Fruit fly (Drosophila melanogaster) whole organism, embryonic: ENCODE data around the gene Hsdl2.

Experiments used
- ATbp ChIP-seq: fragments of 200-800 bp; sonication (Bioruptor generic); optimal IDR thresholded peaks from 2 replicates; lab custom pipeline; 2017; ENCODE audit warnings: missing biosample characterization, mild to moderate bottlenecking, missing genetic modification characterization, missing genetic modification reagents
- CG10147 ChIP-seq: fragments of 200-800 bp; sonication (Bioruptor generic); optimal IDR thresholded peaks from 2 replicates; lab custom pipeline; 2019; ENCODE audit warnings: missing biosample characterization, mild to moderate bottlenecking, missing genetic modification characterization, moderate library complexity
- CG10267 ChIP-seq: fragments of 200-800 bp; sonication (Bioruptor generic); optimal IDR thresholded peaks from 2 replicates; lab custom pipeline; 2018; ENCODE audit warnings: missing biosample characterization, mild to moderate bottlenecking, missing genetic modification characterization, moderate library complexity
- CG10431 ChIP-seq: fragments of 200-800 bp; sonication (Bioruptor generic); optimal IDR thresholded peaks from 3 replicates; lab custom pipeline; 2018; ENCODE audit warnings: missing biosample characterization, mild to moderate bottlenecking, missing genetic modification characterization
- CG11398 ChIP-seq: fragments of 200-800 bp; sonication (Bioruptor generic); optimal IDR thresholded peaks from 2 replicates; lab custom pipeline; 2016; ENCODE audit warnings: missing biosample characterization, missing genetic modification characterization
- CG12236 ChIP-seq: fragments of 200-800 bp; sonication (Bioruptor generic); optimal IDR thresholded peaks from 2 replicates; lab custom pipeline; 2016; ENCODE audit warnings: missing biosample characterization, missing genetic modification characterization
- CG13624 ChIP-seq: fragments of 200-800 bp; sonication (Bioruptor generic); optimal IDR thresholded peaks from 2 replicates; lab custom pipeline; 2016; ENCODE audit warnings: missing biosample characterization, missing genetic modification characterization
- CG13894 ChIP-seq: fragments of 200-800 bp; sonication (Bioruptor generic); optimal IDR thresholded peaks from 3 replicates; lab custom pipeline; 2018; ENCODE audit warnings: missing biosample characterization, mild to moderate bottlenecking, missing genetic modification characterization, moderate library complexity
- CG14860 ChIP-seq: fragments of 200-800 bp; sonication (Bioruptor generic); IDR thresholded peaks from 3 replicates; pipeline ENCODE4 v1.3.6; 2022; ENCODE audit warnings: missing biosample characterization, missing genetic modification characterization; ENCODE audit not compliant: partially characterized antibody
- CG17385 ChIP-seq: fragments of 200-800 bp; sonication (Bioruptor generic); optimal IDR thresholded peaks from 3 replicates; lab custom pipeline; 2018; ENCODE audit warnings: missing biosample characterization, mild to moderate bottlenecking, missing genetic modification characterization
- CG17912 ChIP-seq: fragments of 200-800 bp; sonication (Bioruptor generic); optimal IDR thresholded peaks from 2 replicates; lab custom pipeline; 2018; ENCODE audit warnings: missing biosample characterization, mild to moderate bottlenecking, missing genetic modification characterization
- CG1792 ChIP-seq: fragments of 200-800 bp; sonication (Bioruptor generic); optimal IDR thresholded peaks from 2 replicates; lab custom pipeline; 2016; ENCODE audit warnings: missing biosample characterization, missing genetic modification characterization
- CG2120 ChIP-seq: fragments of 200-800 bp; sonication (Bioruptor generic); optimal IDR thresholded peaks from 3 replicates; lab custom pipeline; 2016; ENCODE audit warnings: missing biosample characterization, missing genetic modification characterization
- CG2678 ChIP-seq: fragments of 200-800 bp; sonication (Bioruptor generic); optimal IDR thresholded peaks from 3 replicates; lab custom pipeline; 2019; ENCODE audit warnings: missing biosample characterization, mild to moderate bottlenecking, missing genetic modification characterization, moderate library complexity
- CG3065 ChIP-seq: fragments of 200-800 bp; sonication (Bioruptor generic); optimal IDR thresholded peaks from 2 replicates; lab custom pipeline; 2016; ENCODE audit warnings: missing biosample characterization, missing genetic modification characterization
- CG3163 ChIP-seq: fragments of 200-800 bp; sonication (Bioruptor generic); optimal IDR thresholded peaks from 3 replicates; lab custom pipeline; 2016; ENCODE audit warnings: missing biosample characterization, missing genetic modification characterization
- CG3847 ChIP-seq: fragments of 200-800 bp; sonication (Bioruptor generic); IDR thresholded peaks from 2 replicates; pipeline ENCODE4 v1.3.6; 2022; ENCODE audit warnings: missing biosample characterization, missing genetic modification characterization
- CG43689 ChIP-seq: fragments of 200-800 bp; sonication (Bioruptor generic); IDR thresholded peaks from 2 replicates; pipeline ENCODE4 v1.3.6; 2022; ENCODE audit warnings: missing biosample characterization, missing genetic modification characterization
- CG4820 ChIP-seq: fragments of 200-800 bp; sonication (Bioruptor generic); optimal IDR thresholded peaks from 3 replicates; lab custom pipeline; 2016; ENCODE audit warnings: missing biosample characterization, missing genetic modification characterization
- CG6254 ChIP-seq: fragments of 200-800 bp; sonication (Bioruptor generic); optimal IDR thresholded peaks from 3 replicates; lab custom pipeline; 2017; ENCODE audit warnings: mild to moderate bottlenecking, missing biosample characterization, missing genetic modification reagents, missing genetic modification characterization
- CG6654 ChIP-seq: fragments of 200-800 bp; sonication (Bioruptor generic); optimal IDR thresholded peaks from 2 replicates; lab custom pipeline; 2017; ENCODE audit warnings: missing biosample characterization, mild to moderate bottlenecking, missing genetic modification characterization
- CG7556 ChIP-seq: fragments of 200-800 bp; sonication (Bioruptor generic); optimal IDR thresholded peaks from 2 replicates; lab custom pipeline; 2017; ENCODE audit warnings: missing biosample characterization, mild to moderate bottlenecking, missing genetic modification characterization
- Doc2 ChIP-seq: fragments of 200-800 bp; sonication (Bioruptor generic); IDR thresholded peaks from 2 replicates; pipeline ENCODE4 v1.3.6; 2022; ENCODE audit warnings: missing biosample characterization, missing genetic modification characterization
- Dp ChIP-seq: fragments of 200-800 bp; sonication (Bioruptor generic); optimal IDR thresholded peaks from 2 replicates; lab custom pipeline; 2018; ENCODE audit warnings: missing biosample characterization, mild to moderate bottlenecking, missing genetic modification characterization, moderate library complexity
- Elba2 ChIP-seq: fragments of 200-800 bp; sonication (Bioruptor generic); optimal IDR thresholded peaks from 3 replicates; lab custom pipeline; 2016; ENCODE audit warnings: missing biosample characterization, missing genetic modification characterization
- MBD-R2 ChIP-seq: fragments of 200-800 bp; sonication (Bioruptor generic); IDR thresholded peaks from 2 replicates; pipeline ENCODE4 v1.3.6; 2022; ENCODE audit warnings: missing biosample characterization, missing genetic modification characterization
- Nf-YA ChIP-seq: fragments of 200-800 bp; sonication (Bioruptor generic); IDR thresholded peaks from 2 replicates; pipeline ENCODE4 v1.3.6; 2022; ENCODE audit warnings: missing biosample characterization, missing genetic modification characterization
- Nf-YC ChIP-seq: fragments of 200-800 bp; optimal IDR thresholded peaks from 3 replicates; lab custom pipeline; 2019; ENCODE audit warnings: missing biosample characterization, mild to moderate bottlenecking, missing genetic modification characterization, moderate library complexity
- Ptx1 ChIP-seq: fragments of 200-800 bp; sonication (Bioruptor generic); IDR thresholded peaks from 2 replicates; pipeline ENCODE4 v1.3.6; 2022; ENCODE audit warnings: missing biosample characterization, missing genetic modification characterization
- Side ChIP-seq: fragments of 200-800 bp; sonication (Bioruptor generic); optimal IDR thresholded peaks from 2 replicates; lab custom pipeline; 2016; ENCODE audit warnings: missing biosample characterization, missing genetic modification characterization
- Sin3A ChIP-seq: fragments of >200 bp; optimal IDR thresholded peaks from 2 replicates; lab custom pipeline; 2018
- Taf1 ChIP-seq: fragments of 200-800 bp; sonication (Bioruptor generic); IDR thresholded peaks from 2 replicates; pipeline ENCODE4 v1.3.6; 2022; ENCODE audit warnings: missing biosample characterization, missing genetic modification characterization
- Xbp1 ChIP-seq: fragments of 200-800 bp; sonication (Bioruptor generic); optimal IDR thresholded peaks from 3 replicates; lab custom pipeline; 2016; ENCODE audit warnings: missing biosample characterization, mild to moderate bottlenecking, missing genetic modification characterization
- Xrp1 ChIP-seq: fragments of 200-800 bp; sonication (Bioruptor generic); IDR thresholded peaks from 2 replicates; pipeline ENCODE4 v1.3.6; 2022; ENCODE audit warnings: missing biosample characterization, missing genetic modification characterization
- bab2 ChIP-seq: fragments of 200-800 bp; sonication (Bioruptor generic); optimal IDR thresholded peaks from 2 replicates; lab custom pipeline; 2016; ENCODE audit warnings: missing biosample characterization, missing genetic modification characterization
- bcd ChIP-seq: fragments of 200-800 bp; sonication (Bioruptor generic); optimal IDR thresholded peaks from 2 replicates; lab custom pipeline; 2017; ENCODE audit warnings: missing biosample characterization, mild to moderate bottlenecking, missing genetic modification characterization
- cas ChIP-seq: fragments of 200-800 bp; sonication (Bioruptor generic); IDR thresholded peaks from 2 replicates; pipeline ENCODE4 v1.3.6; 2022; ENCODE audit warnings: missing biosample characterization, missing genetic modification characterization
- chinmo ChIP-seq: fragments of 200-800 bp; sonication (Bioruptor generic); IDR thresholded peaks from 4 replicates; pipeline ENCODE4 v1.3.6; 2022; ENCODE audit warnings: missing biosample characterization, missing genetic modification characterization; ENCODE audit not compliant: partially characterized antibody
- chm ChIP-seq: fragments of 200-800 bp; sonication (Bioruptor generic); IDR thresholded peaks from 2 replicates; pipeline ENCODE4 v1.3.6; 2022; ENCODE audit warnings: missing biosample characterization, missing genetic modification characterization
- crp ChIP-seq, 2 experiments: fragments of 200-800 bp; sonication (Bioruptor generic); optimal IDR thresholded peaks; 2 replicates in 1 of 2; 3 replicates in 1 of 2; lab custom pipeline; 2017; ENCODE audit warnings: missing biosample characterization in 2 of 2, missing genetic modification characterization in 2 of 2, mild to moderate bottlenecking in 1 of 2, moderate library complexity in 1 of 2
- en ChIP-seq: fragments of 200-800 bp; sonication (Bioruptor generic); optimal IDR thresholded peaks from 2 replicates; lab custom pipeline; 2016; ENCODE audit warnings: missing biosample characterization, missing genetic modification characterization
- eve ChIP-seq, 2 experiments: fragments of >200 bp; optimal IDR thresholded peaks; 2 replicates each; lab custom pipeline; 2017; ENCODE audit warnings: missing biosample characterization in 2 of 2, missing genetic modification characterization in 2 of 2
- gcm ChIP-seq: fragments of 200-800 bp; sonication (Bioruptor generic); optimal IDR thresholded peaks from 2 replicates; lab custom pipeline; 2019; ENCODE audit warnings: missing biosample characterization, mild to moderate bottlenecking, missing genetic modification characterization, moderate library complexity
- lola ChIP-seq, 3 experiments: fragments of >200 bp in 2 of 3; fragments of 200-800 bp in 1 of 3; sonication (Bioruptor generic) in 1 of 3; optimal IDR thresholded peaks; 2 replicates each; lab custom pipeline; 2017 to 2019; ENCODE audit warnings: missing biosample characterization in 3 of 3, missing genetic modification characterization in 3 of 3, mild to moderate bottlenecking in 1 of 3, moderate library complexity in 1 of 3
- mld ChIP-seq: fragments of 200-800 bp; sonication (Bioruptor generic); IDR thresholded peaks from 3 replicates; pipeline ENCODE4 v1.3.6; 2022; ENCODE audit warnings: missing biosample characterization, missing genetic modification characterization; ENCODE audit not compliant: partially characterized antibody
- nmo ChIP-seq: fragments of 200-800 bp; sonication (Bioruptor generic); optimal IDR thresholded peaks from 2 replicates; lab custom pipeline; 2018; ENCODE audit warnings: missing biosample characterization, mild to moderate bottlenecking, missing genetic modification characterization, moderate library complexity
- odd ChIP-seq: fragments of 200-800 bp; sonication (Bioruptor generic); optimal IDR thresholded peaks from 2 replicates; lab custom pipeline; 2017; ENCODE audit warnings: missing biosample characterization, mild to moderate bottlenecking, missing genetic modification characterization
- p53 ChIP-seq: fragments of 200-800 bp; sonication (Bioruptor generic); optimal IDR thresholded peaks from 2 replicates; lab custom pipeline; 2016; ENCODE audit warnings: missing biosample characterization, missing genetic modification characterization
- pnt ChIP-seq: fragments of 200-800 bp; sonication (Bioruptor generic); optimal IDR thresholded peaks from 3 replicates; lab custom pipeline; 2016; ENCODE audit warnings: missing biosample characterization, missing genetic modification characterization
- so ChIP-seq: fragments of 200-800 bp; sonication (Bioruptor generic); IDR thresholded peaks from 3 replicates; pipeline ENCODE4 v1.3.6; 2022; ENCODE audit warnings: missing biosample characterization, missing genetic modification characterization
- zen ChIP-seq: fragments of 200-800 bp; sonication (Bioruptor generic); optimal IDR thresholded peaks from 3 replicates; lab custom pipeline; 2018; ENCODE audit warnings: missing biosample characterization, mild to moderate bottlenecking, missing genetic modification characterization, moderate library complexity
- zfh1 ChIP-seq: fragments of 200-800 bp; sonication (Bioruptor generic); IDR thresholded peaks from 3 replicates; pipeline ENCODE4 v1.3.6; 2022; ENCODE audit warnings: missing biosample characterization, missing genetic modification characterization

Gene Hsdl2

dm6 chr3R:27700229-27700573, 22.9 kb downstream of the Hsdl2 start, which contains the start of gene btz (continued):
- TF ChIP-seq cas (GFP tag; lab: Robert Waterston, UW) = no peak
- no peak for TF ChIP-seq CG2678
- TF ChIP-seq CG6654 (GFP tag; lab: Kevin White, UChicago) = no peak
- no peak for TF ChIP-seq CG3163 (GFP tag; lab: Kevin White, UChicago)
- peak; percentile 21 for TF ChIP-seq Dp
- TF ChIP-seq Elba2 (GFP tag; lab: Kevin White, UChicago) = peak; percentile 83
- peak; percentile 45 for TF ChIP-seq CG10267 (tag; lab: Kevin White, UChicago)
- TF ChIP-seq CG3065 = no peak
- TF ChIP-seq Side (GFP tag; lab: Kevin White, UChicago) = no peak
- no peak for TF ChIP-seq en
- TF ChIP-seq crp (GFP tag; optimal IDR thresholded peaks at IDR 0.05; lab: Kevin White, UChicago) = peak in 1 of 2 experiments; percentile 81
- no peak for TF ChIP-seq bcd (GFP tag; lab: Kevin White, UChicago)
- no peak for TF ChIP-seq Nf-YC (tag; lab: Kevin White, UChicago)
- no peak for TF ChIP-seq CG1792 (GFP tag; lab: Kevin White, UChicago)
- no peak for TF ChIP-seq CG13624 (GFP tag; lab: Kevin White, UChicago)
- TF ChIP-seq odd (GFP tag; lab: Kevin White, UChicago) = no peak
- TF ChIP-seq Doc2 = no peak
- TF ChIP-seq ATbp = no peak
- no peak for TF ChIP-seq Xbp1
- no peak for TF ChIP-seq CG12236 (GFP tag; lab: Kevin White, UChicago)
- TF ChIP-seq lola (GFP tag; optimal IDR thresholded peaks at IDR 0.05; lab: Kevin White, UChicago) = no peak
- TF ChIP-seq Sin3A = peak; percentile 6
- TF ChIP-seq MBD-R2 (GFP tag; lab: Robert Waterston, UW) = peak; percentile 64; the same call in 1 of the 2 replicates
- no peak for TF ChIP-seq pnt (GFP tag; lab: Kevin White, UChicago)
- no peak for TF ChIP-seq chm (GFP tag; lab: Robert Waterston, UW)
- no peak for TF ChIP-seq eve (GFP tag; optimal IDR thresholded peaks at IDR 0.05; lab: Kevin White, UChicago)
- TF ChIP-seq CG43689 (GFP tag; lab: Robert Waterston, UW) = no peak
- TF ChIP-seq CG17912 (GFP tag; lab: Kevin White, UChicago) = no peak
- no peak for TF ChIP-seq CG4820 (GFP tag; lab: Kevin White, UChicago)
- TF ChIP-seq so (GFP tag; lab: Robert Waterston, UW) = no peak
- peak; percentile 45 for TF ChIP-seq nmo (GFP tag; lab: Kevin White, UChicago)
- no peak for TF ChIP-seq Taf1 (GFP tag; lab: Robert Waterston, UW)
- no peak for TF ChIP-seq mld (GFP tag; lab: Robert Waterston, UW)
- TF ChIP-seq CG13894 (tag; lab: Kevin White, UChicago) = no peak
- TF ChIP-seq p53 (GFP tag; lab: Kevin White, UChicago) = no peak
- no peak for TF ChIP-seq Nf-YA (GFP tag; lab: Robert Waterston, UW)
- peak; percentile 8 for TF ChIP-seq CG2120 (GFP tag; lab: Kevin White, UChicago)
- TF ChIP-seq Xrp1 (GFP tag; lab: Robert Waterston, UW) = no peak
- no peak for TF ChIP-seq CG10431
- TF ChIP-seq Ptx1 (GFP tag; lab: Robert Waterston, UW) = no peak
- no peak for TF ChIP-seq bab2
- no peak for TF ChIP-seq zen (tag; lab: Kevin White, UChicago)
- no peak for TF ChIP-seq gcm (GFP tag; lab: Kevin White, UChicago)
- no peak for TF ChIP-seq CG11398 (GFP tag; lab: Kevin White, UChicago)
- TF ChIP-seq CG7556 (GFP tag; lab: Kevin White, UChicago) = no peak
- TF ChIP-seq CG10147 (GFP tag; lab: Kevin White, UChicago) = no peak
- 0 out of 2 replicates have a peak, but pooled peaks have one; percentile 30 for TF ChIP-seq CG3847 (GFP tag; lab: Robert Waterston, UW)
- no peak for TF ChIP-seq CG14860 (GFP tag; lab: Robert Waterston, UW)
- TF ChIP-seq chinmo = no peak
- no peak for TF ChIP-seq CG6254 (GFP tag; lab: Kevin White, UChicago)
- no peak for TF ChIP-seq zfh1 (GFP tag; lab: Robert Waterston, UW)
- TF ChIP-seq CG17385 (GFP tag; lab: Kevin White, UChicago) = no peak
